Comparison of ENCODE assay signal across 1 fruit fly cellular context in the genomic region with DNA sequence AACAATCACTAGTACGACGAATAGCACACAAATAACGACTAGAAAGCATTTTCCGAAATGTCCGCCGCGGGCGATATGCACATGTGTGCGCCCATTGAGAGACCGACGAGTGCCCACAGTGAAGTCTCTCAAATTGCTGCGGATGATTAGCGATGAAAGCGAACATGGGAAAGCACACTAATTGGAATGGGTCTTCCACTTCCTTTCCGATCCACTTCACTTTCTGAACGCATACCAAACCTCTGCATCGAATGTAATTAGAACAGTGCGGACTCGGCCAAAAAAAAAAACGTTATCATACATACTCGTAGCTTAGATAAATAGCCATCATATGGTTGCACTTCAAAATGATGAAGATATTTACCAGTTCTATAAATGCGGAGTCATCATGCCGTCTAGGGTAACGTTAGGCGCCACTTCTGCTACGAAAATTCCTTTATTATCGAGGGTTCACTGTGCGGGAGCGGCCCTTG.
TF ChIP-seq lines count a peak whose summit lies in the region.

No protein-coding gene starts in this region.

TF ChIP-seq in whole organism, embryonic, 481 proteins besides CTCF, POLR2A, EP300 and RAD21 (continued from another document and continues in another):
- TF ChIP-seq nerfin-2 (GFP tag; IDR thresholded peaks at IDR 0.05; lab: Robert Waterston, UW; ENCODE audit: partially characterized antibody): no peak
- peak; percentile 0 for TF ChIP-seq da (GFP tag; optimal IDR thresholded peaks at IDR 0.05; lab: Kevin White, UChicago)
- no peak for TF ChIP-seq CG6813 (GFP tag; optimal IDR thresholded peaks at IDR 0.05; lab: Kevin White, UChicago)
- no peak for TF ChIP-seq CG7963 (GFP tag; IDR thresholded peaks at IDR 0.05; lab: Robert Waterston, UW; ENCODE audit: partially characterized antibody)
- no peak for TF ChIP-seq CG14050 (GFP tag; IDR thresholded peaks at IDR 0.05; lab: Robert Waterston, UW)
- TF ChIP-seq CG4854 (GFP tag; optimal IDR thresholded peaks at IDR 0.05; lab: Kevin White, UChicago): no peak
- peak; percentile 22 for TF ChIP-seq Sox100B (GFP tag; optimal IDR thresholded peaks at IDR 0.05; lab: Kevin White, UChicago)
- TF ChIP-seq CG34376 (GFP tag; optimal IDR thresholded peaks at IDR 0.05; lab: Kevin White, UChicago): no peak
- no peak for TF ChIP-seq fu2 (GFP tag; optimal IDR thresholded peaks at IDR 0.05; lab: Kevin White, UChicago)
- no peak for TF ChIP-seq Nf-YB (GFP tag; optimal IDR thresholded peaks at IDR 0.05; lab: Kevin White, UChicago)
- no peak for TF ChIP-seq ro (GFP tag; IDR thresholded peaks at IDR 0.05; lab: Robert Waterston, UW)
- peak; percentile 42 for TF ChIP-seq az2 (GFP tag; optimal IDR thresholded peaks at IDR 0.05; lab: Kevin White, UChicago)
- TF ChIP-seq Hand (GFP tag; optimal IDR thresholded peaks at IDR 0.05; lab: Kevin White, UChicago): no peak
- peak; percentile 43 for TF ChIP-seq NC2α (GFP tag; optimal IDR thresholded peaks at IDR 0.05; lab: Kevin White, UChicago)
- TF ChIP-seq al (GFP tag; IDR thresholded peaks at IDR 0.05; lab: Robert Waterston, UW): no peak
- 0 out of 2 replicates have a peak, but pooled peaks have one; percentile 1 for TF ChIP-seq CG1024 (GFP tag; IDR thresholded peaks at IDR 0.05; lab: Robert Waterston, UW)
- TF ChIP-seq CG1603 (tag; optimal IDR thresholded peaks at IDR 0.05; lab: Kevin White, UChicago): peak; percentile 38
- TF ChIP-seq caup (GFP tag; optimal IDR thresholded peaks at IDR 0.05; lab: Kevin White, UChicago; ENCODE audit: severe bottlenecking): no peak
- TF ChIP-seq pfk (GFP tag; optimal IDR thresholded peaks at IDR 0.05; lab: Kevin White, UChicago): no peak
- TF ChIP-seq C15 (GFP tag; IDR thresholded peaks at IDR 0.05; lab: Robert Waterston, UW): no peak
- TF ChIP-seq CG5180 (GFP tag; optimal IDR thresholded peaks at IDR 0.05; lab: Kevin White, UChicago): peak; percentile 3
- peak; percentile 64 for TF ChIP-seq Ssrp (tag; optimal IDR thresholded peaks at IDR 0.05; lab: Kevin White, UChicago)
- TF ChIP-seq CG33213 (GFP tag; optimal IDR thresholded peaks at IDR 0.05; lab: Kevin White, UChicago): no peak
- peak; percentile 54 for TF ChIP-seq Sox102F (GFP tag; optimal IDR thresholded peaks at IDR 0.05; lab: Kevin White, UChicago)
- TF ChIP-seq Adf1 (GFP tag; IDR thresholded peaks at IDR 0.05; lab: Robert Waterston, UW): no peak
- no peak for TF ChIP-seq Lpt (GFP tag; optimal IDR thresholded peaks at IDR 0.05; lab: Kevin White, UChicago)
- TF ChIP-seq slou (GFP tag; optimal IDR thresholded peaks at IDR 0.05; lab: Kevin White, UChicago): no peak
- TF ChIP-seq CG10267 (tag; optimal IDR thresholded peaks at IDR 0.05; lab: Kevin White, UChicago): peak; percentile 0
- TF ChIP-seq Hr51 (GFP tag; optimal IDR thresholded peaks at IDR 0.05; lab: Kevin White, UChicago): peak; percentile 34 to 38
- TF ChIP-seq Dad (GFP tag; optimal IDR thresholded peaks at IDR 0.05; lab: Kevin White, UChicago): peak; percentile 22
- TF ChIP-seq esg (GFP tag; conservative IDR thresholded peaks at IDR 0.05; lab: Robert Waterston, UW): peak; percentile 27; the same call in 1 of the 2 replicates
- no peak for TF ChIP-seq TFAM (GFP tag; optimal IDR thresholded peaks at IDR 0.05; lab: Kevin White, UChicago)
- no peak for TF ChIP-seq cato (GFP tag; optimal IDR thresholded peaks at IDR 0.05; lab: Kevin White, UChicago; ENCODE audit: borderline replicate concordance)
- TF ChIP-seq CG12104 (GFP tag; optimal IDR thresholded peaks at IDR 0.05; lab: Kevin White, UChicago): no peak
- TF ChIP-seq sima (GFP tag; optimal IDR thresholded peaks at IDR 0.05; lab: Kevin White, UChicago): no peak
- peak; percentile 37 for TF ChIP-seq HLH54F (GFP tag; optimal IDR thresholded peaks at IDR 0.05; lab: Kevin White, UChicago)
- no peak for TF ChIP-seq Dref (GFP tag; IDR thresholded peaks at IDR 0.05; lab: Robert Waterston, UW)
- no peak for TF ChIP-seq sug (tag; optimal IDR thresholded peaks at IDR 0.05; lab: Kevin White, UChicago)
- TF ChIP-seq Tbp (GFP tag; optimal IDR thresholded peaks at IDR 0.05; lab: Kevin White, UChicago): no peak
- TF ChIP-seq salm (tag; optimal IDR thresholded peaks at IDR 0.05; lab: Kevin White, UChicago): no peak
- TF ChIP-seq Trl (optimal IDR thresholded peaks at IDR 0.05; lab: Kevin White, UChicago): no peak
- peak; percentile 3 for TF ChIP-seq Trl (GFP tag; optimal IDR thresholded peaks at IDR 0.05; lab: Kevin White, UChicago)
- TF ChIP-seq ham (GFP tag; IDR thresholded peaks at IDR 0.05; lab: Robert Waterston, UW): no peak
- no peak for TF ChIP-seq ato (GFP tag; IDR thresholded peaks at IDR 0.05; lab: Robert Waterston, UW; ENCODE audit: partially characterized antibody)
- no peak for TF ChIP-seq E2f1 (GFP tag; IDR thresholded peaks at IDR 0.05; lab: Robert Waterston, UW)
- TF ChIP-seq Mad (GFP tag; optimal IDR thresholded peaks at IDR 0.05; lab: Kevin White, UChicago): no peak
- TF ChIP-seq shn (GFP tag; optimal IDR thresholded peaks at IDR 0.05; lab: Kevin White, UChicago): peak; percentile 67
- TF ChIP-seq CG12659 (GFP tag; optimal IDR thresholded peaks at IDR 0.05; lab: Kevin White, UChicago): peak; percentile 36
- TF ChIP-seq CG18476 (GFP tag; optimal IDR thresholded peaks at IDR 0.05; lab: Kevin White, UChicago): no peak
- TF ChIP-seq CG12236 (GFP tag; optimal IDR thresholded peaks at IDR 0.05; lab: Kevin White, UChicago): no peak
- no peak for TF ChIP-seq CG17912 (GFP tag; optimal IDR thresholded peaks at IDR 0.05; lab: Kevin White, UChicago)
- TF ChIP-seq scrt (GFP tag; optimal IDR thresholded peaks at IDR 0.05; lab: Kevin White, UChicago): no peak
- TF ChIP-seq fru (optimal IDR thresholded peaks at IDR 0.05; lab: Kevin White, UChicago): no peak
- TF ChIP-seq Aef1 (GFP tag; IDR thresholded peaks at IDR 0.05; lab: Robert Waterston, UW): no peak
- TF ChIP-seq Doc3 (GFP tag; IDR thresholded peaks at IDR 0.05; lab: Robert Waterston, UW; ENCODE audit: partially characterized antibody): no peak
- no peak for TF ChIP-seq CG42726 (GFP tag; IDR thresholded peaks at IDR 0.05; lab: Robert Waterston, UW; ENCODE audit: partially characterized antibody)
- no peak for TF ChIP-seq MESR4 (GFP tag; optimal IDR thresholded peaks at IDR 0.05; lab: Kevin White, UChicago)
- peak; percentile 40; the same call in 1 of the 3 replicates for TF ChIP-seq dysf (GFP tag; IDR thresholded peaks at IDR 0.05; lab: Robert Waterston, UW)
- TF ChIP-seq MTF-1 (GFP tag; optimal IDR thresholded peaks at IDR 0.05; lab: Kevin White, UChicago; ENCODE audit: borderline replicate concordance): no peak
- peak; percentile 8 for TF ChIP-seq NfI (GFP tag; optimal IDR thresholded peaks at IDR 0.05; lab: Kevin White, UChicago)
- no peak for TF ChIP-seq gcm (GFP tag; optimal IDR thresholded peaks at IDR 0.05; lab: Kevin White, UChicago)
- no peak for TF ChIP-seq CG12769 (tag; optimal IDR thresholded peaks at IDR 0.05; lab: Kevin White, UChicago)
- no peak for TF ChIP-seq CG9817 (tag; optimal IDR thresholded peaks at IDR 0.05; lab: Kevin White, UChicago)
- 0 out of 3 replicates have a peak, but pooled peaks have one; percentile 33 for TF ChIP-seq z (GFP tag; IDR thresholded peaks at IDR 0.05; lab: Robert Waterston, UW)
- no peak for TF ChIP-seq Deaf1 (tag; optimal IDR thresholded peaks at IDR 0.05; lab: Kevin White, UChicago)
- TF ChIP-seq dm (GFP tag; optimal IDR thresholded peaks at IDR 0.05; lab: Kevin White, UChicago): no peak
- TF ChIP-seq CG13123 (GFP tag; optimal IDR thresholded peaks at IDR 0.05; lab: Kevin White, UChicago): no peak
- peak; percentile 3 for TF ChIP-seq CG10431 (GFP tag; optimal IDR thresholded peaks at IDR 0.05; lab: Kevin White, UChicago)
- no peak for TF ChIP-seq trem (tag; optimal IDR thresholded peaks at IDR 0.05; lab: Kevin White, UChicago)
- TF ChIP-seq Optix (GFP tag; IDR thresholded peaks at IDR 0.05; lab: Robert Waterston, UW): no peak
- no peak for TF ChIP-seq CG12299 (tag; optimal IDR thresholded peaks at IDR 0.05; lab: Kevin White, UChicago)
- TF ChIP-seq CG6854 (GFP tag; optimal IDR thresholded peaks at IDR 0.05; lab: Kevin White, UChicago): no peak
- no peak for TF ChIP-seq CG10274 (GFP tag; optimal IDR thresholded peaks at IDR 0.05; lab: Kevin White, UChicago)
- TF ChIP-seq CG12071 (GFP tag; optimal IDR thresholded peaks at IDR 0.05; lab: Kevin White, UChicago): no peak
- peak in 1 of 2 experiments; percentile 26 for TF ChIP-seq Hr78 (GFP tag; optimal IDR thresholded peaks at IDR 0.05; lab: Kevin White, UChicago)
- no peak for TF ChIP-seq ERR (GFP tag; optimal IDR thresholded peaks at IDR 0.05; lab: Kevin White, UChicago)
- TF ChIP-seq zfh1 (GFP tag; IDR thresholded peaks at IDR 0.05; lab: Robert Waterston, UW): no peak
- TF ChIP-seq onecut (GFP tag; IDR thresholded peaks at IDR 0.05; lab: Robert Waterston, UW): no peak
- TF ChIP-seq trh (GFP tag; optimal IDR thresholded peaks at IDR 0.05; lab: Kevin White, UChicago): no peak
- TF ChIP-seq cwo (GFP tag; optimal IDR thresholded peaks at IDR 0.05; lab: Kevin White, UChicago): peak; percentile 23
- no peak for TF ChIP-seq Ravus (GFP tag; IDR thresholded peaks at IDR 0.05; lab: Robert Waterston, UW)
- TF ChIP-seq Pdp1 (GFP tag; optimal IDR thresholded peaks at IDR 0.05; lab: Kevin White, UChicago): peak; percentile 5 to 21
- 0 out of 2 replicates have a peak, but pooled peaks have one; percentile 3 for TF ChIP-seq Rx (GFP tag; IDR thresholded peaks at IDR 0.05; lab: Robert Waterston, UW)
- no peak for TF ChIP-seq CG18764 (GFP tag; optimal IDR thresholded peaks at IDR 0.05; lab: Kevin White, UChicago)
- no peak for TF ChIP-seq hkb (optimal IDR thresholded peaks at IDR 0.05; lab: Kevin White, UChicago)
- no peak for TF ChIP-seq hkb (GFP tag; IDR thresholded peaks at IDR 0.05; lab: Robert Waterston, UW)
- TF ChIP-seq CG7786 (GFP tag; optimal IDR thresholded peaks at IDR 0.05; lab: Kevin White, UChicago): peak; percentile 23
- TF ChIP-seq CG9437 (GFP tag; optimal IDR thresholded peaks at IDR 0.05; lab: Kevin White, UChicago): peak; percentile 11
- no peak for TF ChIP-seq CG12744 (GFP tag; optimal IDR thresholded peaks at IDR 0.05; lab: Kevin White, UChicago)
- TF ChIP-seq run (tag; optimal IDR thresholded peaks at IDR 0.05; lab: Kevin White, UChicago): no peak
- TF ChIP-seq sr (GFP tag; IDR thresholded peaks at IDR 0.05; lab: Robert Waterston, UW): no peak
- peak; percentile 53; the same call in 1 of the 2 replicates for TF ChIP-seq vvl (GFP tag; IDR thresholded peaks at IDR 0.05; lab: Robert Waterston, UW)
- no peak for TF ChIP-seq CG5245 (GFP tag; optimal IDR thresholded peaks at IDR 0.05; lab: Kevin White, UChicago)
- peak; percentile 58 for TF ChIP-seq CG8290 (GFP tag; optimal IDR thresholded peaks at IDR 0.05; lab: Kevin White, UChicago)
- no peak for TF ChIP-seq CG8290 (tag; optimal IDR thresholded peaks at IDR 0.05; lab: Kevin White, UChicago)
- no peak for TF ChIP-seq dati (GFP tag; IDR thresholded peaks at IDR 0.05; lab: Robert Waterston, UW)
- TF ChIP-seq CG9215 (GFP tag; IDR thresholded peaks at IDR 0.05; lab: Robert Waterston, UW): no peak
- peak; percentile 44 for TF ChIP-seq Side (GFP tag; optimal IDR thresholded peaks at IDR 0.05; lab: Kevin White, UChicago)
- TF ChIP-seq CG2875 (GFP tag; optimal IDR thresholded peaks at IDR 0.05; lab: Kevin White, UChicago): no peak
- no peak for TF ChIP-seq peb (GFP tag; IDR thresholded peaks at IDR 0.05; lab: Robert Waterston, UW)
- TF ChIP-seq Dek (tag; optimal IDR thresholded peaks at IDR 0.05; lab: Kevin White, UChicago): no peak
- peak; percentile 33; the same call in 1 of the 2 replicates for TF ChIP-seq rib (GFP tag; IDR thresholded peaks at IDR 0.05; lab: Robert Waterston, UW)
- TF ChIP-seq org-1 (GFP tag; optimal IDR thresholded peaks at IDR 0.05; lab: Kevin White, UChicago): peak; percentile 28
- TF ChIP-seq sna (GFP tag; IDR thresholded peaks at IDR 0.05; lab: Robert Waterston, UW; ENCODE audit: partially characterized antibody): no peak
- no peak for TF ChIP-seq Neu2 (GFP tag; optimal IDR thresholded peaks at IDR 0.05; lab: Kevin White, UChicago; ENCODE audit: borderline replicate concordance)
- no peak for TF ChIP-seq E2f2 (GFP tag; IDR thresholded peaks at IDR 0.05; lab: Robert Waterston, UW)
- TF ChIP-seq cg (GFP tag; optimal IDR thresholded peaks at IDR 0.05; lab: Kevin White, UChicago): peak; percentile 18
- TF ChIP-seq CG10979 (tag; optimal IDR thresholded peaks at IDR 0.05; lab: Kevin White, UChicago): peak; percentile 41
- TF ChIP-seq CG1792 (GFP tag; optimal IDR thresholded peaks at IDR 0.05; lab: Kevin White, UChicago): peak; percentile 13
- TF ChIP-seq Bdp1 (GFP tag; optimal IDR thresholded peaks at IDR 0.05; lab: Kevin White, UChicago): no peak
- peak; percentile 34 for TF ChIP-seq unpg (GFP tag; optimal IDR thresholded peaks at IDR 0.05; lab: Kevin White, UChicago)
- TF ChIP-seq so (GFP tag; IDR thresholded peaks at IDR 0.05; lab: Robert Waterston, UW): no peak
- peak; percentile 15; the same call in 1 of the 2 replicates for TF ChIP-seq HLH3B (GFP tag; IDR thresholded peaks at IDR 0.05; lab: Robert Waterston, UW)
- TF ChIP-seq unc-4 (GFP tag; IDR thresholded peaks at IDR 0.05; lab: Robert Waterston, UW; ENCODE audit: partially characterized antibody): no peak
- TF ChIP-seq br (optimal IDR thresholded peaks at IDR 0.05; lab: Kevin White, UChicago): no peak
- no peak for TF ChIP-seq cas (GFP tag; IDR thresholded peaks at IDR 0.05; lab: Robert Waterston, UW)
- TF ChIP-seq zen (tag; optimal IDR thresholded peaks at IDR 0.05; lab: Kevin White, UChicago): peak; percentile 23
- TF ChIP-seq CG17385 (GFP tag; optimal IDR thresholded peaks at IDR 0.05; lab: Kevin White, UChicago): peak; percentile 57
- TF ChIP-seq CG6272 (GFP tag; IDR thresholded peaks at IDR 0.05; lab: Robert Waterston, UW): 0 out of 2 replicates have a peak, but pooled peaks have one; percentile 12
- peak; percentile 50 for TF ChIP-seq CG10209 (GFP tag; optimal IDR thresholded peaks at IDR 0.05; lab: Kevin White, UChicago)
- TF ChIP-seq Dfd (GFP tag; optimal IDR thresholded peaks at IDR 0.05; lab: Kevin White, UChicago): no peak
- no peak for TF ChIP-seq Dbx (GFP tag; IDR thresholded peaks at IDR 0.05; lab: Robert Waterston, UW)
- TF ChIP-seq CG11560 (tag; IDR thresholded peaks at IDR 0.05; lab: Robert Waterston, UW): no peak
- TF ChIP-seq wdn (GFP tag; IDR thresholded peaks at IDR 0.05; lab: Robert Waterston, UW): no peak
- TF ChIP-seq CG10321 (GFP tag; IDR thresholded peaks at IDR 0.05; lab: Robert Waterston, UW): no peak
- no peak for TF ChIP-seq Bgb (GFP tag; IDR thresholded peaks at IDR 0.05; lab: Robert Waterston, UW; ENCODE audit: partially characterized antibody)
- no peak for TF ChIP-seq CG6791 (GFP tag; IDR thresholded peaks at IDR 0.05; lab: Robert Waterston, UW; ENCODE audit: partially characterized antibody)
- TF ChIP-seq bcd (GFP tag; optimal IDR thresholded peaks at IDR 0.05; lab: Kevin White, UChicago): no peak
